Fruit fly (Drosophila melanogaster) whole organism, embryonic: Measurements from ENCODE around the gene Duox.

Experiments
- Hey ChIP-seq: fragments of 200-800 bp; sonication (Bioruptor generic); optimal IDR thresholded peaks from 3 replicates; lab custom pipeline; 2018; ENCODE audit warnings: missing biosample characterization, mild to moderate bottlenecking, missing genetic modification characterization
- Poxn ChIP-seq: fragments of 200-800 bp; sonication (Bioruptor generic); IDR thresholded peaks from 2 replicates; pipeline ENCODE4 v1.3.6; 2022; ENCODE audit warnings: missing biosample characterization, missing genetic modification characterization
- ato ChIP-seq: fragments of 200-800 bp; sonication (Bioruptor generic); IDR thresholded peaks from 2 replicates; pipeline ENCODE4 v1.3.6; 2022; ENCODE audit warnings: missing biosample characterization, missing genetic modification characterization; ENCODE audit not compliant: partially characterized antibody
- gsb-n ChIP-seq: fragments of 200-800 bp; sonication (Bioruptor generic); optimal IDR thresholded peaks from 3 replicates; lab custom pipeline; 2018; ENCODE audit warnings: missing biosample characterization, mild to moderate bottlenecking, missing genetic modification characterization
- phol ChIP-seq: fragments of 200-800 bp; sonication (Bioruptor generic); optimal IDR thresholded peaks from 3 replicates; lab custom pipeline; 2018; ENCODE audit warnings: missing biosample characterization, mild to moderate bottlenecking, missing genetic modification characterization, moderate library complexity
- psq ChIP-seq: fragments of 200-800 bp; sonication (Bioruptor generic); optimal IDR thresholded peaks from 2 replicates; lab custom pipeline; 2017; ENCODE audit warnings: missing biosample characterization, missing genetic modification characterization
- ranshi ChIP-seq: fragments of 200-800 bp; sonication (Bioruptor generic); IDR thresholded peaks from 2 replicates; pipeline ENCODE4 v1.3.6; 2022; ENCODE audit warnings: missing biosample characterization, missing genetic modification characterization
- run ChIP-seq: fragments of 200-800 bp; sonication (Bioruptor generic); optimal IDR thresholded peaks from 3 replicates; lab custom pipeline; 2018; ENCODE audit warnings: missing biosample characterization, mild to moderate bottlenecking, missing genetic modification characterization
- zfh1 ChIP-seq: fragments of 200-800 bp; sonication (Bioruptor generic); IDR thresholded peaks from 3 replicates; pipeline ENCODE4 v1.3.6; 2022; ENCODE audit warnings: missing biosample characterization, missing genetic modification characterization

DNA sequence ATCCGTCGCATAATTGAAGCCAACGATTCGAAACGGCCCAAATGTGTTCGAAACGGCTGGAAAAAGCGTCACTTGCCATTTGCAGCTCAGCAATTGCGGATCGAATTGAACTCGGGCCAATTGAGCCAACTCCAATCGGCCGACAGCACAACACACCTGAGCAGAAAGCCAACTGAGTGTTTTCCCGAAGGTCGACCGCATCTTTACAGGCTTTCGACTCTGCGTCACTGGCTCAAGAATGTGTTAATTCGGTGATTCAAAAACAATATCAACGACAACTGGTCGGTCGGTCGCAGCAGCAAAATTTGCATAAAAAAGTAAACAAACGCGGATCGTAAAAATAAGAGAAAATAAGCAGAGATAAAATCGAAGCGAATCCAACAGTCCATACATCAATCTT is 10.3 kb upstream of the Duox start:
- TF ChIP-seq gsb-n (tag; lab: Kevin White, UChicago) (no peak), zfh1 (no peak), Poxn (no peak), Hey (tag; lab: Kevin White, UChicago) (no peak), ato (GFP tag; lab: Robert Waterston, UW) (no peak), psq (GFP tag; lab: Kevin White, UChicago) (no peak), phol (tag; lab: Kevin White, UChicago) (no peak), ranshi (no peak), run (tag; lab: Kevin White, UChicago) (no peak)
